Fruit fly (Drosophila melanogaster) whole organism, adult: ENCODE measurements around the gene CG34174.
A peak's percentile ranks its signal among the peaks of the same experiment; 100 is the strongest.

ENCODE experiments used
- CG11617 ChIP-seq: fragments of 200-800 bp; sonication (Bioruptor generic); optimal IDR thresholded peaks from 2 replicates; lab custom pipeline; 2017; ENCODE audit warnings: mild to moderate bottlenecking, missing biosample characterization, missing genetic modification reagents, missing genetic modification characterization
- CG12768 ChIP-seq: fragments of 200-800 bp; sonication (Bioruptor generic); optimal IDR thresholded peaks from 2 replicates; lab custom pipeline; 2017; ENCODE audit warnings: missing biosample characterization, missing genetic modification characterization, mild to moderate bottlenecking, moderate library complexity, missing genetic modification reagents
- CG14711 ChIP-seq: fragments of 200-800 bp; sonication (Bioruptor generic); optimal IDR thresholded peaks from 2 replicates; lab custom pipeline; 2018; ENCODE audit warnings: missing biosample characterization, mild to moderate bottlenecking, missing genetic modification characterization, moderate library complexity
- CG1620 ChIP-seq: fragments of 200-800 bp; sonication (Bioruptor generic); optimal IDR thresholded peaks from 2 replicates; lab custom pipeline; 2016; ENCODE audit warnings: missing biosample characterization, missing genetic modification characterization
- CG33017 ChIP-seq: fragments of 200-800 bp; sonication (Bioruptor generic); optimal IDR thresholded peaks from 2 replicates; lab custom pipeline; 2018; ENCODE audit warnings: missing biosample characterization, mild to moderate bottlenecking, missing genetic modification characterization, moderate library complexity
- CG5204 ChIP-seq: fragments of 200-800 bp; sonication (Bioruptor generic); optimal IDR thresholded peaks from 2 replicates; lab custom pipeline; 2016; ENCODE audit warnings: missing biosample characterization, missing genetic modification characterization
- CG7045 ChIP-seq: fragments of 200-800 bp; sonication (Bioruptor generic); optimal IDR thresholded peaks from 2 replicates; lab custom pipeline; 2017; ENCODE audit warnings: missing biosample characterization, mild to moderate bottlenecking, missing genetic modification characterization
- CG7101 ChIP-seq: fragments of 200-800 bp; sonication (Bioruptor generic); optimal IDR thresholded peaks from 2 replicates; lab custom pipeline; 2018; ENCODE audit warnings: missing biosample characterization, mild to moderate bottlenecking, missing genetic modification characterization, moderate library complexity
- Clk ChIP-seq: fragments of 200-800 bp; sonication (Bioruptor generic); optimal IDR thresholded peaks from 2 replicates; lab custom pipeline; 2017; ENCODE audit warnings: missing biosample characterization, missing genetic modification characterization
- Crg-1 ChIP-seq: fragments of 200-800 bp; sonication (Bioruptor generic); optimal IDR thresholded peaks from 2 replicates; lab custom pipeline; 2016; ENCODE audit warnings: missing biosample characterization, missing genetic modification characterization
- Hr96 ChIP-seq: fragments of 200-800 bp; sonication (Bioruptor generic); optimal IDR thresholded peaks from 2 replicates; lab custom pipeline; 2016; ENCODE audit warnings: missing biosample characterization, missing genetic modification characterization
- Mnt ChIP-seq: fragments of 200-800 bp; sonication (Bioruptor generic); optimal IDR thresholded peaks from 2 replicates; lab custom pipeline; 2016; ENCODE audit warnings: missing biosample characterization, mild to moderate bottlenecking, missing genetic modification characterization
- bab1 ChIP-seq: fragments of 200-800 bp; sonication (Bioruptor generic); optimal IDR thresholded peaks from 3 replicates; lab custom pipeline; 2019; ENCODE audit warnings: missing biosample characterization, mild to moderate bottlenecking, missing genetic modification characterization, moderate library complexity
- cic ChIP-seq: fragments of 200-800 bp; sonication (Bioruptor generic); optimal IDR thresholded peaks from 2 replicates; lab custom pipeline; 2017; ENCODE audit warnings: missing biosample characterization, mild to moderate bottlenecking, missing genetic modification characterization, moderate library complexity
- cnc ChIP-seq, 2 experiments: fragments of >200 bp; optimal IDR thresholded peaks; 2 replicates each; lab custom pipeline; 2017
- kay ChIP-seq: fragments of 200-800 bp; sonication (Bioruptor generic); peaks from one replicate; lab custom pipeline; 2016; ENCODE audit warnings: missing biosample characterization, missing genetic modification characterization, borderline replicate concordance
- ovo ChIP-seq: fragments of 200-800 bp; sonication (Bioruptor generic); optimal IDR thresholded peaks from 2 replicates; lab custom pipeline; 2016; ENCODE audit warnings: missing biosample characterization, missing genetic modification characterization
- pad ChIP-seq: fragments of 200-800 bp; sonication (Bioruptor generic); optimal IDR thresholded peaks from 3 replicates; lab custom pipeline; 2017; ENCODE audit warnings: missing biosample characterization, missing genetic modification characterization, mild to moderate bottlenecking, moderate library complexity, missing genetic modification reagents
- tj ChIP-seq: fragments of 200-800 bp; sonication (Bioruptor generic); optimal IDR thresholded peaks from 3 replicates; lab custom pipeline; 2017; ENCODE audit warnings: missing biosample characterization, mild to moderate bottlenecking, missing genetic modification characterization, moderate library complexity
- toe ChIP-seq: fragments of 200-800 bp; sonication (Bioruptor generic); optimal IDR thresholded peaks from 2 replicates; lab custom pipeline; 2016; ENCODE audit warnings: missing biosample characterization, missing genetic modification characterization

The CG34174 gene

dm6 chr2L:2202018-2202852 lies 11.8 kb upstream of the CG34174 start:
- TF ChIP-seq CG7101 (peak; percentile 100), Clk (GFP tag; lab: Kevin White, UChicago) (peak; percentile 99), tj (GFP tag; lab: Kevin White, UChicago) (peak; percentile 100), CG11617 (GFP tag; lab: Kevin White, UChicago) (peak; percentile 100), CG12768 (peak; percentile 100), CG7045 (GFP tag; lab: Kevin White, UChicago) (peak; percentile 99), cnc (optimal IDR thresholded peaks at IDR 0.05; lab: Kevin White, UChicago) (no peak), ovo (GFP tag; lab: Kevin White, UChicago) (peak; percentile 88), Hr96 (GFP tag; lab: Kevin White, UChicago) (peak; percentile 99), kay (GFP tag; lab: Kevin White, UChicago) (peak; percentile 97), CG14711 (tag; lab: Kevin White, UChicago) (peak; percentile 99), cic (GFP tag; lab: Kevin White, UChicago) (peak; percentile 95), Mnt (GFP tag; lab: Kevin White, UChicago) (peak; percentile 96), CG1620 (GFP tag; lab: Kevin White, UChicago) (peak; percentile 99), Crg-1 (GFP tag; lab: Kevin White, UChicago) (peak; percentile 99), bab1 (GFP tag; lab: Kevin White, UChicago) (peak; percentile 100), CG5204 (GFP tag; lab: Kevin White, UChicago) (peak; percentile 100), toe (GFP tag; lab: Kevin White, UChicago) (peak; percentile 99), CG33017 (tag; lab: Kevin White, UChicago) (peak; percentile 100), pad (GFP tag; lab: Kevin White, UChicago) (peak; percentile 89)

dm6 chr2L:2202853-2203717 lies 11.0 kb upstream of the CG34174 start:
- TF ChIP-seq CG11617 (GFP tag; lab: Kevin White, UChicago) (peak; percentile 37), CG12768 (peak; percentile 70), CG1620 (GFP tag; lab: Kevin White, UChicago) (peak; percentile 1), Hr96 (GFP tag; lab: Kevin White, UChicago) (no peak), CG14711 (tag; lab: Kevin White, UChicago) (no peak), Mnt (GFP tag; lab: Kevin White, UChicago) (peak; percentile 88), CG33017 (tag; lab: Kevin White, UChicago) (peak; percentile 1), Crg-1 (GFP tag; lab: Kevin White, UChicago) (peak; percentile 49), cic (GFP tag; lab: Kevin White, UChicago) (peak; percentile 95), CG7101 (no peak), ovo (GFP tag; lab: Kevin White, UChicago) (peak; percentile 32), cnc (optimal IDR thresholded peaks at IDR 0.05; lab: Kevin White, UChicago) (no peak), tj (GFP tag; lab: Kevin White, UChicago) (peak; percentile 82), CG7045 (GFP tag; lab: Kevin White, UChicago) (peak; percentile 67), kay (GFP tag; lab: Kevin White, UChicago) (peak; percentile 98), Clk (GFP tag; lab: Kevin White, UChicago) (peak; percentile 22), pad (GFP tag; lab: Kevin White, UChicago) (peak; percentile 99), bab1 (GFP tag; lab: Kevin White, UChicago) (peak; percentile 68), toe (GFP tag; lab: Kevin White, UChicago) (peak; percentile 26), CG5204 (GFP tag; lab: Kevin White, UChicago) (no peak)

- TF ChIP-seq CG14711 (tag; lab: Kevin White, UChicago), result no peak
- no peak for TF ChIP-seq toe (GFP tag; lab: Kevin White, UChicago)
- TF ChIP-seq CG5204 (GFP tag; lab: Kevin White, UChicago), result no peak
- no peak for TF ChIP-seq Crg-1 (GFP tag; lab: Kevin White, UChicago)
- TF ChIP-seq pad (GFP tag; lab: Kevin White, UChicago), result no peak
- TF ChIP-seq Hr96 (GFP tag; lab: Kevin White, UChicago), result no peak
- no peak for TF ChIP-seq CG12768
- TF ChIP-seq CG7045 (GFP tag; lab: Kevin White, UChicago), result no peak
- TF ChIP-seq Mnt (GFP tag; lab: Kevin White, UChicago), result no peak
These were observed 8.0 kb upstream of the CG34174 start, which contains the start of gene CG31668 for dm6 chr2L:2206066-2206465. Gene CG31668 (minus strand): TSS chr2L:2206166.

dm6 chr2L:2209002-2209401 lies 5.1 kb upstream of the CG34174 start, which contains the start of gene CG33124:
Gene CG33124 (minus strand): TSS chr2L:2209102.
- TF ChIP-seq CG14711 (tag; lab: Kevin White, UChicago) (no peak), Mnt (GFP tag; lab: Kevin White, UChicago) (no peak), CG11617 (GFP tag; lab: Kevin White, UChicago) (no peak), Clk (GFP tag; lab: Kevin White, UChicago) (no peak), pad (GFP tag; lab: Kevin White, UChicago) (no peak), CG12768 (no peak), kay (GFP tag; lab: Kevin White, UChicago) (no peak), CG7045 (GFP tag; lab: Kevin White, UChicago) (no peak), cic (GFP tag; lab: Kevin White, UChicago) (no peak), cnc (optimal IDR thresholded peaks at IDR 0.05; lab: Kevin White, UChicago) (no peak), ovo (GFP tag; lab: Kevin White, UChicago) (no peak), Hr96 (GFP tag; lab: Kevin White, UChicago) (no peak), CG5204 (GFP tag; lab: Kevin White, UChicago) (no peak), bab1 (GFP tag; lab: Kevin White, UChicago) (no peak), CG1620 (GFP tag; lab: Kevin White, UChicago) (no peak), Crg-1 (GFP tag; lab: Kevin White, UChicago) (no peak), CG7101 (no peak), CG33017 (tag; lab: Kevin White, UChicago) (no peak)
